Fruit fly (Drosophila melanogaster): ENCODE results near the gene Hsp70Aa.

Gene Hsp70Aa

dm6 chr3R:11976556-11977335 is 20.4 kb upstream of the Hsp70Aa start, which contains the start of gene CG10005:
CG10005 (minus strand) TSS chr3R:11977197.
- TF ChIP-seq CG9948 (tag; optimal IDR thresholded peaks at IDR 0.05) (no peak), gl (tag; optimal IDR thresholded peaks at IDR 0.05) (no peak), Pif1A (GFP tag; optimal IDR thresholded peaks at IDR 0.05) (no peak), CG14655 (GFP tag; optimal IDR thresholded peaks at IDR 0.05) (no peak), CG8301 (tag; optimal IDR thresholded peaks at IDR 0.05) (no peak), Pif1B (GFP tag; optimal IDR thresholded peaks at IDR 0.05) (peak; percentile 25), D1 (tag; optimal IDR thresholded peaks at IDR 0.05) (no peak), Ets98B (GFP tag; IDR thresholded peaks at IDR 0.05) (peak; percentile 30; the same call in 1 of the 2 replicates), EcR (GFP tag; optimal IDR thresholded peaks at IDR 0.05) (peak; percentile 95), CG12605 (GFP tag; IDR thresholded peaks at IDR 0.05) (no peak)

- TF ChIP-seq CG32121 (GFP tag; IDR thresholded peaks at IDR 0.05) (no peak), D1 (tag; optimal IDR thresholded peaks at IDR 0.05) (no peak), Ets98B (GFP tag; IDR thresholded peaks at IDR 0.05) (peak; percentile 36; the same call in 1 of the 2 replicates), CG17806 (tag; optimal IDR thresholded peaks at IDR 0.05) (peak; percentile 11), CG8301 (tag; optimal IDR thresholded peaks at IDR 0.05) (no peak), fd96Ca (GFP tag; IDR thresholded peaks at IDR 0.05) (no peak), CG10348 (GFP tag; IDR thresholded peaks at IDR 0.05) (no peak), rn (GFP tag; IDR thresholded peaks at IDR 0.05) (no peak), CG14655 (GFP tag; optimal IDR thresholded peaks at IDR 0.05) (no peak), CG12605 (GFP tag; IDR thresholded peaks at IDR 0.05) (peak; percentile 74), CG9948 (tag; optimal IDR thresholded peaks at IDR 0.05) (peak; percentile 23), EcR (GFP tag; optimal IDR thresholded peaks at IDR 0.05) (peak; percentile 73), Pif1A (GFP tag; optimal IDR thresholded peaks at IDR 0.05) (no peak), CG34367 (tag; optimal IDR thresholded peaks at IDR 0.05) (peak; percentile 41), Snoo (tag; optimal IDR thresholded peaks at IDR 0.05) (peak; percentile 68), CG8159 (tag; optimal IDR thresholded peaks at IDR 0.05) (peak; percentile 45), CG15710 (tag; optimal IDR thresholded peaks at IDR 0.05) (peak; percentile 5), Pif1B (GFP tag; optimal IDR thresholded peaks at IDR 0.05) (no peak), gl (tag; optimal IDR thresholded peaks at IDR 0.05) (peak; percentile 63)
These were observed 18.3 kb upstream of the Hsp70Aa start, which contains the start of gene Tango9 for dm6 chr3R:11974631-11975030. Tango9 (minus strand) TSS chr3R:11974910.

dm6 chr3R:11973826-11974225 is 17.5 kb upstream of the Hsp70Aa start:
- TF ChIP-seq EcR (GFP tag; optimal IDR thresholded peaks at IDR 0.05) (peak; percentile 24), CG9948 (tag; optimal IDR thresholded peaks at IDR 0.05) (no peak), gl (tag; optimal IDR thresholded peaks at IDR 0.05) (no peak)

dm6 chr3R:11971394-11971793 is 15.1 kb upstream of the Hsp70Aa start, which contains the start of gene GC2:
GC2 (plus strand) TSS chr3R:11971694.
- no peak for TF ChIP-seq CG8159 (tag; optimal IDR thresholded peaks at IDR 0.05)
- TF ChIP-seq CG10348 (GFP tag; IDR thresholded peaks at IDR 0.05), result no peak
- TF ChIP-seq CG14655 (GFP tag; optimal IDR thresholded peaks at IDR 0.05), result no peak
- TF ChIP-seq EcR (GFP tag; optimal IDR thresholded peaks at IDR 0.05), result no peak
- TF ChIP-seq CG17806 (tag; optimal IDR thresholded peaks at IDR 0.05), result no peak
- no peak for TF ChIP-seq gl (tag; optimal IDR thresholded peaks at IDR 0.05)
- TF ChIP-seq Pif1B (GFP tag; optimal IDR thresholded peaks at IDR 0.05), result no peak
- no peak for TF ChIP-seq CG9948 (tag; optimal IDR thresholded peaks at IDR 0.05)
- no peak for TF ChIP-seq CG12605 (GFP tag; IDR thresholded peaks at IDR 0.05)
- no peak for TF ChIP-seq D1 (tag; optimal IDR thresholded peaks at IDR 0.05)
- no peak for TF ChIP-seq rn (GFP tag; IDR thresholded peaks at IDR 0.05)
- no peak for TF ChIP-seq CG34367 (tag; optimal IDR thresholded peaks at IDR 0.05)
- no peak for TF ChIP-seq CG32121 (GFP tag; IDR thresholded peaks at IDR 0.05)
- TF ChIP-seq CG8301 (tag; optimal IDR thresholded peaks at IDR 0.05), result no peak
- TF ChIP-seq CG13204 (GFP tag; optimal IDR thresholded peaks at IDR 0.05), result no peak
- TF ChIP-seq Ets98B (GFP tag; IDR thresholded peaks at IDR 0.05), result no peak

dm6 chr3R:11969217-11969616 is 12.9 kb upstream of the Hsp70Aa start:
- no peak for TF ChIP-seq fd96Ca (GFP tag; IDR thresholded peaks at IDR 0.05)
- TF ChIP-seq CG32121 (GFP tag; IDR thresholded peaks at IDR 0.05), result peak; percentile 71
- TF ChIP-seq CG14655 (GFP tag; optimal IDR thresholded peaks at IDR 0.05), result no peak
- TF ChIP-seq CG8301 (tag; optimal IDR thresholded peaks at IDR 0.05), result peak; percentile 59
- TF ChIP-seq CG12605 (GFP tag; IDR thresholded peaks at IDR 0.05), result 0 out of 2 replicates have a peak, but pooled peaks have one; percentile 22
- peak; percentile 45; the same call in 1 of the 3 replicates for TF ChIP-seq CG4496 (GFP tag; IDR thresholded peaks at IDR 0.05)
- no peak for TF ChIP-seq Pif1A (GFP tag; optimal IDR thresholded peaks at IDR 0.05)
- TF ChIP-seq CG15710 (tag; optimal IDR thresholded peaks at IDR 0.05), result peak; percentile 21
- no peak for TF ChIP-seq EcR (GFP tag; optimal IDR thresholded peaks at IDR 0.05)
- TF ChIP-seq Pif1B (GFP tag; optimal IDR thresholded peaks at IDR 0.05), result peak; percentile 10
- peak; percentile 66 for TF ChIP-seq Ets98B (GFP tag; IDR thresholded peaks at IDR 0.05)
- peak; percentile 17 for TF ChIP-seq CG17806 (tag; optimal IDR thresholded peaks at IDR 0.05)
- TF ChIP-seq CG8159 (tag; optimal IDR thresholded peaks at IDR 0.05), result peak; percentile 16
- peak; percentile 8 for TF ChIP-seq CG9948 (tag; optimal IDR thresholded peaks at IDR 0.05)
- no peak for TF ChIP-seq CG13204 (GFP tag; optimal IDR thresholded peaks at IDR 0.05)
- TF ChIP-seq CG10348 (GFP tag; IDR thresholded peaks at IDR 0.05), result no peak
- TF ChIP-seq rn (GFP tag; IDR thresholded peaks at IDR 0.05), result no peak
- no peak for TF ChIP-seq Snoo (tag; optimal IDR thresholded peaks at IDR 0.05)

Data from whole organism, pupa.